Fruit fly (Drosophila melanogaster) whole organism, pupa: Measurements from ENCODE around the gene CG9135.

Experiments
- CG10348 ChIP-seq: fragments of 200-800 bp; sonication (Bioruptor generic); IDR thresholded peaks from 2 replicates; pipeline ENCODE4 v1.3.6; 2022; ENCODE audit warnings: missing biosample characterization, missing genetic modification characterization
- CG12605 ChIP-seq: fragments of 200-800 bp; sonication (Bioruptor generic); IDR thresholded peaks from 2 replicates; pipeline ENCODE4 v1.3.6; 2022; ENCODE audit warnings: missing biosample characterization, missing genetic modification characterization
- CG13204 ChIP-seq: fragments of 200-800 bp; sonication (Bioruptor generic); optimal IDR thresholded peaks from 2 replicates; lab custom pipeline; 2018; ENCODE audit warnings: missing biosample characterization, mild to moderate bottlenecking, missing genetic modification characterization, moderate library complexity
- CG14655 ChIP-seq: fragments of 200-800 bp; sonication (Bioruptor generic); optimal IDR thresholded peaks from 3 replicates; lab custom pipeline; 2017; ENCODE audit warnings: mild to moderate bottlenecking, missing biosample characterization, missing genetic modification reagents, missing genetic modification characterization
- CG15710 ChIP-seq: fragments of 200-800 bp; sonication (Bioruptor generic); optimal IDR thresholded peaks from 2 replicates; lab custom pipeline; 2018; ENCODE audit warnings: missing biosample characterization, mild to moderate bottlenecking, missing genetic modification characterization, moderate library complexity
- CG17806 ChIP-seq: fragments of 200-800 bp; sonication (Bioruptor generic); optimal IDR thresholded peaks from 2 replicates; lab custom pipeline; 2018; ENCODE audit warnings: missing biosample characterization, mild to moderate bottlenecking, missing genetic modification characterization, moderate library complexity
- CG32121 ChIP-seq: fragments of 200-800 bp; sonication (Bioruptor generic); IDR thresholded peaks from 2 replicates; pipeline ENCODE4 v1.3.6; 2022; ENCODE audit warnings: missing biosample characterization, missing genetic modification characterization
- CG34367 ChIP-seq: fragments of 200-800 bp; sonication (Bioruptor generic); optimal IDR thresholded peaks from 2 replicates; lab custom pipeline; 2018; ENCODE audit warnings: missing biosample characterization, mild to moderate bottlenecking, missing genetic modification characterization
- CG4496 ChIP-seq: fragments of 200-800 bp; sonication (Bioruptor generic); IDR thresholded peaks from 3 replicates; pipeline ENCODE4 v1.3.6; 2022; ENCODE audit warnings: missing biosample characterization, missing genetic modification characterization
- CG8159 ChIP-seq: fragments of 200-800 bp; sonication (Bioruptor generic); optimal IDR thresholded peaks from 3 replicates; lab custom pipeline; 2018; ENCODE audit warnings: missing biosample characterization, mild to moderate bottlenecking, missing genetic modification characterization, moderate library complexity
- CG8301 ChIP-seq: fragments of 200-800 bp; sonication (Bioruptor generic); optimal IDR thresholded peaks from 2 replicates; lab custom pipeline; 2018; ENCODE audit warnings: missing biosample characterization, mild to moderate bottlenecking, missing genetic modification characterization
- CG9948 ChIP-seq: fragments of 200-800 bp; sonication (Bioruptor generic); optimal IDR thresholded peaks from 2 replicates; lab custom pipeline; 2018; ENCODE audit warnings: missing biosample characterization, mild to moderate bottlenecking, missing genetic modification characterization, moderate library complexity
- D1 ChIP-seq: fragments of 200-800 bp; sonication (Bioruptor generic); optimal IDR thresholded peaks from 2 replicates; lab custom pipeline; 2018; ENCODE audit warnings: missing biosample characterization, mild to moderate bottlenecking, missing genetic modification characterization, moderate library complexity
- EcR ChIP-seq: fragments of 200-800 bp; sonication (Bioruptor generic); optimal IDR thresholded peaks from 3 replicates; lab custom pipeline; 2019; ENCODE audit warnings: missing biosample characterization, missing genetic modification characterization, mild to moderate bottlenecking, moderate library complexity, missing genetic modification reagents
- Ets98B ChIP-seq: fragments of 200-800 bp; sonication (Bioruptor generic); IDR thresholded peaks from 2 replicates; pipeline ENCODE4 v1.3.6; 2022; ENCODE audit warnings: missing biosample characterization, missing genetic modification characterization
- Pif1A ChIP-seq: fragments of 200-800 bp; sonication (Bioruptor generic); optimal IDR thresholded peaks from 3 replicates; lab custom pipeline; 2016; ENCODE audit warnings: missing biosample characterization, missing genetic modification characterization
- Pif1B ChIP-seq: fragments of 200-800 bp; sonication (Bioruptor generic); optimal IDR thresholded peaks from 3 replicates; lab custom pipeline; 2016; ENCODE audit warnings: missing biosample characterization, missing genetic modification characterization
- Snoo ChIP-seq: fragments of 200-800 bp; sonication (Bioruptor generic); optimal IDR thresholded peaks from 3 replicates; lab custom pipeline; 2017; ENCODE audit warnings: missing biosample characterization, mild to moderate bottlenecking, missing genetic modification characterization, inconsistent platforms
- fd96Ca ChIP-seq: fragments of 200-800 bp; sonication (Bioruptor generic); IDR thresholded peaks from 3 replicates; pipeline ENCODE4 v1.3.6; 2022; ENCODE audit warnings: missing biosample characterization, missing genetic modification characterization
- gl ChIP-seq: fragments of 200-800 bp; sonication (Bioruptor generic); optimal IDR thresholded peaks from 2 replicates; lab custom pipeline; 2018; ENCODE audit warnings: missing biosample characterization, mild to moderate bottlenecking, missing genetic modification characterization
- rn ChIP-seq: fragments of 200-800 bp; sonication (Bioruptor generic); IDR thresholded peaks from 2 replicates; pipeline ENCODE4 v1.3.6; 2022; ENCODE audit warnings: missing biosample characterization, missing genetic modification characterization

The CG9135 gene

DNA sequence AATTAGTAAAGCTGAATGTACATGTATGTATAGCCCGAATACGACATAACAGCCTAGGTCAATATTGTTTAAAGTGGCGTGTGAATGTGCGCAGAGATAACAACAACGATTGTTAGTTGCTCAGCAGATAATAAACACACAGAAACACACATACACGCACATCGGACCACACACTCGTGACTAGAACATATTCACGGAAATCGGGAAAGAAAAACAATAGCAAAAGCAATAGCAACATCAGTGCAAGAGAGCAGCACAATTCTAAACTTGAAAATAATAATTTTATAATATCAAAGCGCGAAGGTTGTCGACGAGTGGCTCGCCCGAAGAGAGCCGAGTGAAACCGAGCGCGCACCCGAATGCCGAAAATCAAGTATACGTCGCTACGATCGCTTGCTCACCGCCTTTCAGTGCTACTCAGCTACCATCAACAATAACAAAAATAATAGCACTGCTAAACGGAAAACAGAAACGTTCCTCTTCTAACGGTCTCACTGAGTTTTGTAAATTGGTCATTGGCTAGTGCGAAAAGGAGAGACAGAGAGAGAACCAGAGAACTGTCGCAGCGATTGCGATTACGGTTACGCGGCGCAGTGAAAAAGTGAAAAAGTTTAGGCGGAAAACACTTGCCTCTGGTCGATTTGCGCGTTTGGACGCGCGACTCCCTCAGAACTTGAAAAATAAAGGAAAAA lies 32.5 kb downstream of the CG9135 start:
- TF ChIP-seq Snoo (tag; lab: Kevin White, UChicago), result no peak
- TF ChIP-seq rn, result no peak
- TF ChIP-seq CG32121 (GFP tag; lab: Robert Waterston, UW), result no peak
- no peak for TF ChIP-seq CG9948
- TF ChIP-seq Pif1A, result no peak
- TF ChIP-seq gl (tag; lab: Kevin White, UChicago), result no peak
- TF ChIP-seq CG10348 (GFP tag; lab: Robert Waterston, UW), result no peak
- TF ChIP-seq fd96Ca, result no peak
- no peak for TF ChIP-seq CG8301
- TF ChIP-seq D1, result no peak
- no peak for TF ChIP-seq CG34367
- TF ChIP-seq, all 21 proteins: peak for 0

DNA sequence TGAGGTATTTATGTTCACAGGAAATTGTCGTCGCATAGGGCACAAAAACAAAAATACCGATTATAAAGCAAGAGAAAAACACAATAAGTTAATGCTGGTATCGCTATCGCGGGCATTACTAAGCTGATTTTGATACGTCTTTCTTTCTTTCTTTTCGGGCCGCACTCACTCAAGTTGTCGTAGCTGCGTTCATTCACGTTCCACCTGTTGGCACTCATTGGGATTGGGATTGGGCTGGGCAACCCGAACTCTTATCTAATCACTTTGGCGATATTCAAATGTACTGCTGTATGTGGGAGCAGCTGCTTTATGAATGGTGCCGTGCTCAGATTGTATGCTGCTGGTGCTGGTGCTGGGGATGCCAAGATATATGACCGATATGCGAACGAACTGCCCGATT lies 34.1 kb downstream of the CG9135 start:
- TF ChIP-seq CG34367, result no peak
- no peak for TF ChIP-seq CG4496 (GFP tag; lab: Robert Waterston, UW)
- no peak for TF ChIP-seq Snoo (tag; lab: Kevin White, UChicago)
- no peak for TF ChIP-seq CG14655 (GFP tag; lab: Kevin White, UChicago)

DNA sequence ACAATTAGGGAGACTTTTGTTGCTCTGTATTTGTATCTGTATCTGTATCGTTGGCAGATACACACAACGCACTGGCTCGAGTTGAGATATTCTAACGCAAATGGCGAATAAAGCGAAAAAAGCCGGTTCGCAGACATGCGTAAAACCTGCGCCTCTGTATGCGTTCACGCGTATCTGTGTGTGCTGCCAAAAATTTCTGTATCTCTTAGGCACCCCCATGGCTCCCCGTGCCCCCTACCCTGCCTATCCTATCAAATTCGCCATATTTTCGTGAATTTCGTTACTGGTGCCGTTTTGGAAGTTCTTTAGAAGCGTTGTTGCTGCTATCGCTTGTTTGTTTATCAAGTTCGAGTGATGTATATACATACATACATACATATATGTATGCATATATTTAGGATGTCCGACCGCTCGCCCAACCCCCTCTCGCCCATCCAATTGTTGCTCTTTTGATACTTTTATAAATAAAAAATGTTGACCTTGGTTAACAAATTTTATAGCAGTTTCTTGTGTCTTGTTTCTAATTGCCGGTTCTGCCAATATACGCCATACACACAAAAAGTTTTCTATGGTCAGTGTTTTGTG lies 35.2 kb downstream of the CG9135 start:
- no peak for TF ChIP-seq CG34367
- no peak for TF ChIP-seq CG15710 (tag; lab: Kevin White, UChicago)
- TF ChIP-seq EcR (GFP tag; lab: Kevin White, UChicago), result no peak
- TF ChIP-seq rn, result no peak
- no peak for TF ChIP-seq gl (tag; lab: Kevin White, UChicago)
- TF ChIP-seq CG32121 (GFP tag; lab: Robert Waterston, UW), result no peak
- TF ChIP-seq D1, result no peak
- no peak for TF ChIP-seq Ets98B (GFP tag; lab: Robert Waterston, UW)
- no peak for TF ChIP-seq Snoo (tag; lab: Kevin White, UChicago)
- TF ChIP-seq CG4496 (GFP tag; lab: Robert Waterston, UW), result no peak
- no peak for TF ChIP-seq CG10348 (GFP tag; lab: Robert Waterston, UW)
- no peak for TF ChIP-seq CG8159 (tag; lab: Kevin White, UChicago)
- TF ChIP-seq CG9948, result no peak
- no peak for TF ChIP-seq CG12605 (GFP tag; lab: Robert Waterston, UW)
- TF ChIP-seq fd96Ca, result no peak
- TF ChIP-seq Pif1B, result no peak
- no peak for TF ChIP-seq CG14655 (GFP tag; lab: Kevin White, UChicago)
- TF ChIP-seq CG8301, result no peak
- no peak for TF ChIP-seq CG17806 (tag; lab: Kevin White, UChicago)
- no peak for TF ChIP-seq CG13204 (GFP tag; lab: Kevin White, UChicago)

DNA sequence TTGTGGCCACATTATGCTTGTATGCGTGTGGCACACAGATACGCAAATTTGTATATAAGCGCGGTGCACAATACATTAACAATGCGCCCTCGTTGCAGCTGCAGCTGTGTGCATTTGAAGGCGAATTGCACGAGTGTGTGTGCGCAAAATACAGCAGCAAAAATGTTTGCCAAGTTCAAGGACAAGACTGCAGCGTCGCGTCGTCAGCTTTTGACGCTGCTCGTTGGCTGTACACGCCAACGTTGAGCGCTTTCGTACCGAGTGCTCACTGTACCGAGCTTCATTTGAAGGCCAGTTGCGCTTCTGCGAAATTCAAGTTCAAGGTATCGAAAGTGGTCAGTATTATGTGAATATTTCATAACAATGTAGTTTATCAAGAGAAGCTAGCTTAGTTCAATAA lies 36.2 kb downstream of the CG9135 start:
- TF ChIP-seq Pif1B (no peak), Pif1A (no peak), CG32121 (GFP tag; lab: Robert Waterston, UW) (no peak), Ets98B (GFP tag; lab: Robert Waterston, UW) (no peak), gl (tag; lab: Kevin White, UChicago) (no peak), CG8301 (no peak), fd96Ca (no peak), CG9948 (no peak), CG4496 (GFP tag; lab: Robert Waterston, UW) (no peak), CG34367 (no peak), Snoo (tag; lab: Kevin White, UChicago) (no peak), CG14655 (GFP tag; lab: Kevin White, UChicago) (no peak), CG10348 (GFP tag; lab: Robert Waterston, UW) (no peak), CG12605 (GFP tag; lab: Robert Waterston, UW) (no peak), D1 (no peak), CG15710 (tag; lab: Kevin White, UChicago) (no peak), CG8159 (tag; lab: Kevin White, UChicago) (no peak), EcR (GFP tag; lab: Kevin White, UChicago) (no peak)

DNA sequence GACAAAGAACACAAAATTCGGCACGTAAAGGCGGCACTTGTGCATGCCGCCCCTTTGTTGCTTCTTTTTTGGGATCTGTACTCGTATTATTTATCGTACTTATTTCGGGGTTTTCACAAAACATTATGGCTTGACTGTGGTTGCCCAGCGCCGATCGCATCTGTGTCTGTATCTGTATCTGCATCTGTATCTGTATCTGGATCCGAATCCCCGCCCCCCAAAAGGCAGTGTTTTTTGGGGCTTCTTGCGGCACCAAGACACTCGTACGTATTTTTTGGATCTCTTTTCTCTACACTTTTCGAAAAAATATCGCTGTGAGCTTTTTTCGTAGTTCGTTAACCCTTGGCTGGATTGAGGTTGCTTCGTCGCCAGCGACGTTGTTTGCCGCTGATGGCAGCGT lies 37.1 kb downstream of the CG9135 start:
- no peak for TF ChIP-seq CG8301

DNA sequence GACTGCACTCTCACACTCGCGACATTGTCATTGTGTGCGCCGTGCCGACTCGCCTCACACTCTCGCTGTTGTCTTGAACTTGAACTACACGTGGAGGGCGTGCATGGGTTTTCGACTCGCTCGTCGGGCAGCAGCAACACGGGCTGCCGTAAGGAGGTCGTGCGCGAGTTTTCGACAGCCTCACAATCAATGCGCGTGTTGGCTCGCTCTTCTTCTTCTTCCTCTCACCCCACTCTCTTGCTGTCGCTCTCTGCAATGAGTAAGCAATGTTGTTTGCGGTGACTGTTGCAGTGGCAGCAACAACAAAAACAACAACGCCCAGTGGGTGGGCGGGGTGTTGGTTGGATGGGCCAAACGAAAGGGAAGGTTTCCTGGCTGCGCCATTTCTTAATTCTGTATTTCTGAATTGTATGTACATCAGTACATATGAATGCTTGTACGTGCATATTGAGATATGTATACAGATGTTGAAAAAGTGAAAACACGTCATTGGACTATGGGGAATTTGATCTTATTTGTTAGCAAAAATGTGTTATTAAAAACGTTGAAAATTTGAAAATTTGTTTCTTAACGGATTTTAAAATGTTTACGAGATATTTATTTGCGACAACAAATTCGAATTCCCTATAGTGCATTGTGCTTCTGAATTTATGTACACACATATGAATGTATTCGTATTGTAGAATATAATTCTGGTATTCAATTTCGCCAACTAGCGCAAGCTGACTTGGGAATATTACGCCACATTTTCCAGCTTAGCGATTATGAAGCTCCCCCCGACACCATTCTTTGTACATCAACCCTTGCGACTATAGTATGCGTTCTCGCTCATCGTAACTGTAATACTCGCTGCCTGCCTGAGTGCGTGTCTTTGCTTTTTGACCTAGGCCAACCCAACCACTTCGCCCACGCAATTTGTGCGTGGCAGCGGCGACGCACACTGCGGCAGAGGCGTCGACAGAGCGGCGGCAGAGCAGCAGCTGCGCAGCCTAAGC lies 38.1 kb downstream of the CG9135 start:
- TF ChIP-seq EcR (GFP tag; lab: Kevin White, UChicago) (peak; percentile 99), D1 (no peak), CG12605 (GFP tag; lab: Robert Waterston, UW) (no peak; the same call in 1 of the 2 replicates), gl (tag; lab: Kevin White, UChicago) (peak; percentile 45), Pif1A (no peak), Pif1B (no peak), CG34367 (peak; percentile 2), CG13204 (GFP tag; lab: Kevin White, UChicago) (peak; percentile 83), CG9948 (peak; percentile 2), CG15710 (tag; lab: Kevin White, UChicago) (no peak), CG14655 (GFP tag; lab: Kevin White, UChicago) (no peak), fd96Ca (peak; percentile 73), rn (no peak), Ets98B (GFP tag; lab: Robert Waterston, UW) (peak; percentile 55), CG10348 (GFP tag; lab: Robert Waterston, UW) (no peak), CG17806 (tag; lab: Kevin White, UChicago) (no peak), CG32121 (GFP tag; lab: Robert Waterston, UW) (peak; percentile 40; the same call in 1 of the 2 replicates), Snoo (tag; lab: Kevin White, UChicago) (peak; percentile 70), CG4496 (GFP tag; lab: Robert Waterston, UW) (peak; percentile 93), CG8301 (no peak), CG8159 (tag; lab: Kevin White, UChicago) (no peak)
